Fruit fly (Drosophila melanogaster): Measurements from ENCODE around the gene Gr39b.

Gr39b gene

DNA sequence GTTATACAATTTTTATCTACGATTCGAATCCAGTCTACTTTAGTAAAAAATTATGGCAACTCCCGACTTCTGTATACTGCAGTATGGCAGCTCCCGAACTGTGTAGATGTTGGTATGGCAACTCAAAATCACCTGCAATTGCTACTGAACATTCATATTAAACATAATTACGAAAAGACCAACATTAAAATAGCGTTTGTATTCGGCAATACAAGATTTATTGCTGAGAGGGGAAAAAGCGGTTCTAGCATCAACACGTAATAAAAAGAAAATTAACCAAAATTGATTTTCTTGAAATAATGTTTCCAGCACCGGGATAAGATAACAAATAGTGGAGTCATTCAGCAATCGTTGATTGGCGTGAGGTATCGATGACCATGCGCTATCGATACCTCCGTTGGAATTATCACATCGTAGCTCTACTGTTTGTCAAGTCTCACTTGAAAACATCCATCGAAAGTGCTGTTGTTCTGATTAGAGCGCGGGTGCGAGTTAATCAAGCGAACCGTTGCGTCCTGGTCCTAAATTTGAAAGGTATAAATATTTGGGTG lies 25.2 kb downstream of the Gr39b start, which contains the start of gene Tsp39D (continued):
- peak; percentile 15 for TF ChIP-seq Hmr (GFP tag; optimal IDR thresholded peaks at IDR 0.05)
- TF ChIP-seq dmrt11E (tag; optimal IDR thresholded peaks at IDR 0.05): no peak
- no peak for TF ChIP-seq CG12744 (GFP tag; optimal IDR thresholded peaks at IDR 0.05)
- TF ChIP-seq gro (GFP tag; optimal IDR thresholded peaks at IDR 0.05): no peak
- no peak for TF ChIP-seq ap (GFP tag; IDR thresholded peaks at IDR 0.05)
- TF ChIP-seq CG4854 (GFP tag; optimal IDR thresholded peaks at IDR 0.05): no peak
- TF ChIP-seq Hr39 (optimal IDR thresholded peaks at IDR 0.05): no peak
- TF ChIP-seq CG17328 (GFP tag; IDR thresholded peaks at IDR 0.05): no peak
- no peak for TF ChIP-seq H15 (GFP tag; IDR thresholded peaks at IDR 0.05)
- TF ChIP-seq B-H2 (GFP tag; optimal IDR thresholded peaks at IDR 0.05): no peak
- no peak for TF ChIP-seq GATAe (GFP tag; conservative IDR thresholded peaks at IDR 0.05)
- TF ChIP-seq Rfx (GFP tag; IDR thresholded peaks at IDR 0.05): no peak
- no peak for TF ChIP-seq CG12104 (GFP tag; optimal IDR thresholded peaks at IDR 0.05)
- TF ChIP-seq CG9609 (GFP tag; optimal IDR thresholded peaks at IDR 0.05): no peak
- TF ChIP-seq fd64A (GFP tag; optimal IDR thresholded peaks at IDR 0.05): no peak
- no peak for TF ChIP-seq CG4328 (GFP tag; optimal IDR thresholded peaks at IDR 0.05)
- TF ChIP-seq CHES-1-like (GFP tag; optimal IDR thresholded peaks at IDR 0.05): no peak
- no peak for TF ChIP-seq CG15011 (GFP tag; optimal IDR thresholded peaks at IDR 0.05)
- TF ChIP-seq CG14667 (GFP tag; IDR thresholded peaks at IDR 0.05): no peak
- TF ChIP-seq CG16779 (GFP tag; IDR thresholded peaks at IDR 0.05): no peak
- TF ChIP-seq ranshi (GFP tag; IDR thresholded peaks at IDR 0.05): no peak
- TF ChIP-seq CG14710 (tag; optimal IDR thresholded peaks at IDR 0.05): peak; percentile 73
- no peak for TF ChIP-seq Fer1 (GFP tag; optimal IDR thresholded peaks at IDR 0.05)
- TF ChIP-seq CG12236 (GFP tag; optimal IDR thresholded peaks at IDR 0.05): no peak
- TF ChIP-seq dpn (GFP tag; optimal IDR thresholded peaks at IDR 0.05): peak in 1 of 2 experiments; percentile 12
- no peak for TF ChIP-seq CG3281 (GFP tag; optimal IDR thresholded peaks at IDR 0.05)
- no peak for TF ChIP-seq bowl (GFP tag; IDR thresholded peaks at IDR 0.05)
- no peak for TF ChIP-seq D (optimal IDR thresholded peaks at IDR 0.05)
- TF ChIP-seq D (GFP tag; optimal IDR thresholded peaks at IDR 0.05): no peak
- no peak for TF ChIP-seq esg (GFP tag; conservative IDR thresholded peaks at IDR 0.05)
- TF ChIP-seq gce (GFP tag; IDR thresholded peaks at IDR 0.05): no peak
- TF ChIP-seq CG6272 (GFP tag; IDR thresholded peaks at IDR 0.05): no peak
- no peak for TF ChIP-seq nau (GFP tag; optimal IDR thresholded peaks at IDR 0.05)
- TF ChIP-seq unc-4 (GFP tag; IDR thresholded peaks at IDR 0.05; ENCODE audit: partially characterized antibody): peak; percentile 87
- TF ChIP-seq tna (GFP tag; IDR thresholded peaks at IDR 0.05; ENCODE audit: partially characterized antibody): peak; percentile 91
- no peak for TF ChIP-seq twi (tag; optimal IDR thresholded peaks at IDR 0.05)
- TF ChIP-seq CG8478 (optimal IDR thresholded peaks at IDR 0.05): no peak
- no peak for TF ChIP-seq tio (GFP tag; optimal IDR thresholded peaks at IDR 0.05)
- TF ChIP-seq CG6813 (GFP tag; optimal IDR thresholded peaks at IDR 0.05): no peak
- peak; percentile 72 for TF ChIP-seq Lhr (GFP tag; optimal IDR thresholded peaks at IDR 0.05)
- peak; percentile 87 for TF ChIP-seq inv (GFP tag; IDR thresholded peaks at IDR 0.05; ENCODE audit: partially characterized antibody)
- 0 out of 3 replicates have a peak, but pooled peaks have one; percentile 6 for TF ChIP-seq ken (GFP tag; IDR thresholded peaks at IDR 0.05)
- TF ChIP-seq lbe (GFP tag; optimal IDR thresholded peaks at IDR 0.05): peak; percentile 18
- TF ChIP-seq mam (GFP tag; optimal IDR thresholded peaks at IDR 0.05): no peak
- no peak for TF ChIP-seq CG4424 (GFP tag; optimal IDR thresholded peaks at IDR 0.05)
- TF ChIP-seq CG2116 (GFP tag; optimal IDR thresholded peaks at IDR 0.05): peak; percentile 82
- no peak for TF ChIP-seq Atf3 (GFP tag; optimal IDR thresholded peaks at IDR 0.05)
- peak; percentile 39 for TF ChIP-seq zen (tag; optimal IDR thresholded peaks at IDR 0.05)
- no peak for TF ChIP-seq Blimp-1 (GFP tag; optimal IDR thresholded peaks at IDR 0.05)
- TF ChIP-seq eve (GFP tag; optimal IDR thresholded peaks at IDR 0.05): peak in 1 of 2 experiments; percentile 63
- TF ChIP-seq hb (GFP tag; IDR thresholded peaks at IDR 0.05; ENCODE audit: partially characterized antibody): peak; percentile 93
- TF ChIP-seq CG13894 (tag; optimal IDR thresholded peaks at IDR 0.05): no peak
